Worm (Caenorhabditis elegans): ENCODE results near the gene M05D6.5.

ce11 chrII:8498173-8498572 lies 16.2 kb upstream of the M05D6.5 start:
- no peak for TF ChIP-seq W03F9.2 (tag; optimal IDR thresholded peaks at IDR 0.05)
- no peak for TF ChIP-seq him-1 (tag; optimal IDR thresholded peaks at IDR 0.05)

All from whole organism, L4/young adult.